Worm (Caenorhabditis elegans): Measurements from ENCODE around the gene sip-1.
A peak's percentile ranks its signal among the peaks of the same experiment; 100 is the strongest.

The sip-1 gene

ce11 chrIII:10506699-10507248, at the start of gene sip-1, which contains the start of gene sly-1 (continued):
- no peak for TF ChIP-seq hlh-26 (GFP tag; conservative IDR thresholded peaks at IDR 0.05)
- TF ChIP-seq lsy-27 (tag; optimal IDR thresholded peaks at IDR 0.05; ENCODE audit: borderline replicate concordance, insufficient read depth) = no peak
- TF ChIP-seq Y56A3A.18 (GFP tag; IDR thresholded peaks at IDR 0.05) = no peak
- TF ChIP-seq lir-1 (GFP tag; conservative IDR thresholded peaks at IDR 0.05) = no peak
- TF ChIP-seq sea-2 (GFP tag; IDR thresholded peaks at IDR 0.05) = no peak
- TF ChIP-seq snpc-4 (GFP tag; optimal IDR thresholded peaks at IDR 0.05) = no peak
- peak in 2 of 4 experiments; percentile 13 to 68 for TF ChIP-seq snpc-4 (tag; optimal IDR thresholded peaks at IDR 0.05)
- no peak for TF ChIP-seq chd-7 (tag; optimal IDR thresholded peaks at IDR 0.05)
- TF ChIP-seq madf-10 (tag; optimal IDR thresholded peaks at IDR 0.05) = no peak
- no peak for TF ChIP-seq lag-1 (GFP tag; IDR thresholded peaks at IDR 0.05)
- TF ChIP-seq let-607 (tag; optimal IDR thresholded peaks at IDR 0.05) = peak; percentile 32 to 84
- TF ChIP-seq sptf-2 (GFP tag; optimal IDR thresholded peaks at IDR 0.05) = no peak
- TF ChIP-seq hmg-20 (GFP tag; IDR thresholded peaks at IDR 0.05) = no peak
- TF ChIP-seq rec-8 (tag; optimal IDR thresholded peaks at IDR 0.05) = no peak
- TF ChIP-seq hrde-1 (tag; optimal IDR thresholded peaks at IDR 0.05; ENCODE audit: borderline replicate concordance) = no peak
- TF ChIP-seq madf-3 (GFP tag; IDR thresholded peaks at IDR 0.05) = no peak
- TF ChIP-seq ceh-58 (GFP tag; IDR thresholded peaks at IDR 0.05) = no peak
- no peak for TF ChIP-seq hlh-12 (tag; optimal IDR thresholded peaks at IDR 0.05)
- TF ChIP-seq zfh-2 (GFP tag; conservative IDR thresholded peaks at IDR 0.05) = no peak
- TF ChIP-seq unc-62 (GFP tag; optimal IDR thresholded peaks at IDR 0.05) = no peak
- no peak for TF ChIP-seq ets-4 (GFP tag; optimal IDR thresholded peaks at IDR 0.05)
- no peak for TF ChIP-seq mes-4 (tag; optimal IDR thresholded peaks at IDR 0.05)
- no peak for TF ChIP-seq ztf-6 (GFP tag; IDR thresholded peaks at IDR 0.05)
- no peak for TF ChIP-seq F49E8.2 (tag; optimal IDR thresholded peaks at IDR 0.05; ENCODE audit: insufficient read depth)
- no peak for TF ChIP-seq attf-3 (GFP tag; conservative IDR thresholded peaks at IDR 0.05)
- no peak for TF ChIP-seq him-1 (tag; optimal IDR thresholded peaks at IDR 0.05)
- no peak for TF ChIP-seq pha-4 (tag; optimal IDR thresholded peaks at IDR 0.05)
- peak; percentile 31; the same call in 1 of the 2 replicates for TF ChIP-seq K11D2.4 (GFP tag; IDR thresholded peaks at IDR 0.05)
- TF ChIP-seq F23B12.7 (tag; optimal IDR thresholded peaks at IDR 0.05; ENCODE audit: insufficient read depth) = peak; percentile 48

- TF ChIP-seq F49E8.2 (tag; optimal IDR thresholded peaks at IDR 0.05; ENCODE audit: insufficient read depth) (no peak), Y53F4B.3 (GFP tag; IDR thresholded peaks at IDR 0.05) (no peak), Y95B8A.8 (GFP tag; IDR thresholded peaks at IDR 0.05) (no peak), lsl-1 (GFP tag; optimal IDR thresholded peaks at IDR 0.05) (no peak), nfya-2 (GFP tag; IDR thresholded peaks at IDR 0.05) (no peak), egl-44 (GFP tag; IDR thresholded peaks at IDR 0.05) (no peak), mes-4 (tag; optimal IDR thresholded peaks at IDR 0.05) (no peak), dpl-1 (GFP tag; optimal IDR thresholded peaks at IDR 0.05) (no peak), lin-26 (GFP tag; IDR thresholded peaks at IDR 0.05) (no peak), F39B2.1 (GFP tag; IDR thresholded peaks at IDR 0.05) (no peak), akir-1 (GFP tag; optimal IDR thresholded peaks at IDR 0.05) (no peak), ccch-3 (GFP tag; optimal IDR thresholded peaks at IDR 0.05) (no peak), F22D6.2 (tag; optimal IDR thresholded peaks at IDR 0.05) (no peak), zfh-2 (GFP tag; conservative IDR thresholded peaks at IDR 0.05) (no peak), nhr-90 (tag; optimal IDR thresholded peaks at IDR 0.05) (no peak), ztf-22 (GFP tag; optimal IDR thresholded peaks at IDR 0.05) (no peak)
These were observed 46.3 kb upstream of the sip-1 start, which contains the start of gene T21C12.8 for ce11 chrIII:10552929-10553328. TSS of gene T21C12.8 (minus strand) at chrIII:10553029.
